Worm (Caenorhabditis elegans) whole organism, midembryonic: Measurements from ENCODE around the gene T09A5.14.

Experiments
- cog-1 ChIP-seq: sonication (generic microtip); optimal IDR thresholded peaks from 2 replicates; lab custom pipeline; 2016; ENCODE audit warnings: missing genetic modification characterization, missing compliant biosample characterization
- flt-1 ChIP-seq: fragments of 200-800 bp; sonication (Bioruptor generic); IDR thresholded peaks from 2 replicates; pipeline ENCODE4 v1.3.6; 2022; ENCODE audit warnings: missing genetic modification characterization, missing compliant biosample characterization
- med-1 ChIP-seq: sonication (generic microtip); optimal IDR thresholded peaks from 2 replicates; lab custom pipeline; 2017; ENCODE audit warnings: missing genetic modification characterization, mild to moderate bottlenecking, missing compliant biosample characterization, antibody characterized with exemption, missing genetic modification reagents; ENCODE audit not compliant: insufficient read depth
- tab-1 ChIP-seq: fragments of 200-800 bp; sonication (Bioruptor generic); IDR thresholded peaks from 2 replicates; pipeline ENCODE4 v1.3.6; 2022; ENCODE audit warnings: missing genetic modification characterization, missing compliant biosample characterization
- ztf-23 ChIP-seq: fragments of 200-800 bp; sonication (Bioruptor generic); IDR thresholded peaks from 2 replicates; pipeline ENCODE4 v1.3.6; 2022; ENCODE audit warnings: missing genetic modification reagents, missing genetic modification characterization, missing compliant biosample characterization
- ztf-29 ChIP-seq: fragments of 200-800 bp; sonication (Bioruptor generic); IDR thresholded peaks from 2 replicates; pipeline ENCODE4 v1.3.6; 2022; ENCODE audit warnings: missing genetic modification reagents, missing genetic modification characterization, missing compliant biosample characterization

- TF ChIP-seq cog-1 (tag; lab: Kevin White, UChicago) (no peak), flt-1 (GFP tag; lab: Robert Waterston, UW) (no peak), ztf-29 (no peak), ztf-23 (GFP tag; lab: Robert Waterston, UW) (no peak), tab-1 (GFP tag; lab: Robert Waterston, UW) (no peak), med-1 (GFP tag; lab: Kevin White, UChicago) (no peak)
Measured at ce11 chrII:7855619-7856018, 23.5 kb downstream of the T09A5.14 start, which contains the start of gene mdmh-35.
